Worm (Caenorhabditis elegans) whole organism, L1 larva: ENCODE data around the gene Y55F3AM.21.

ENCODE experiments used
- C16A3.4 ChIP-seq: fragments of 150-350 bp; optimal IDR thresholded peaks from 2 replicates; lab custom pipeline; 2014; ENCODE audit warnings: missing biosample characterization, missing genetic modification characterization
- Y116A8C.19 ChIP-seq: sonication (generic microtip); optimal IDR thresholded peaks from 2 replicates; lab custom pipeline; 2016; ENCODE audit warnings: missing compliant biosample characterization, missing genetic modification characterization, borderline replicate concordance
- blmp-1 ChIP-seq: fragments of 150-350 bp; optimal IDR thresholded peaks from 2 replicates; lab custom pipeline; 2014; ENCODE audit warnings: missing biosample characterization, missing genetic modification characterization
- ceh-90 ChIP-seq: sonication (generic microtip); optimal IDR thresholded peaks from 2 replicates; lab custom pipeline; 2016; ENCODE audit warnings: missing genetic modification characterization, missing compliant biosample characterization
- dpl-1 ChIP-seq, 3 experiments: fragments of 150-350 bp in 2 of 3; sonication (generic microtip) in 1 of 3; optimal IDR thresholded peaks; 2 replicates each; lab custom pipeline; 2014 to 2017; ENCODE audit warnings: missing biosample characterization in 3 of 3, missing genetic modification characterization in 3 of 3, missing genetic modification reagents in 3 of 3
- efl-1 ChIP-seq, 4 experiments: fragments of 150-350 bp; optimal IDR thresholded peaks in 3 of 4; peaks in 1 of 4; 1 replicate in 1 of 4; 2 replicates in 3 of 4; lab custom pipeline; 2014; ENCODE audit warnings: missing biosample characterization in 2 of 4, missing genetic modification characterization in 2 of 4, missing genetic modification reagents in 2 of 4
- egl-13 ChIP-seq: sonication (generic microtip); optimal IDR thresholded peaks from 2 replicates; lab custom pipeline; 2016; ENCODE audit warnings: missing genotype, missing genetic modification reagents, missing genetic modification characterization, missing compliant biosample characterization
- egl-27 ChIP-seq, 2 experiments: fragments of 150-350 bp in 1 of 2; sonication (generic microtip); optimal IDR thresholded peaks; 3 replicates each; lab custom pipeline; 2017 to 2018; ENCODE audit warnings: missing biosample characterization in 2 of 2, missing genetic modification characterization in 2 of 2, missing genetic modification reagents in 2 of 2
- elt-2 ChIP-seq: sonication (generic microtip); optimal IDR thresholded peaks from 2 replicates; lab custom pipeline; 2016; ENCODE audit warnings: missing genetic modification characterization, mild to moderate bottlenecking, inconsistent platforms, missing compliant biosample characterization, missing genetic modification reagents
- elt-3 ChIP-seq, 6 experiments: fragments of 150-350 bp in 1 of 6; sonication (generic microtip); optimal IDR thresholded peaks; 2 replicates each; lab custom pipeline; 2017 to 2018; ENCODE audit warnings: missing biosample characterization in 6 of 6, missing genetic modification characterization in 6 of 6, inconsistent platforms in 1 of 6
- fkh-10 ChIP-seq: sonication (generic microtip); optimal IDR thresholded peaks from 2 replicates; lab custom pipeline; 2017; ENCODE audit warnings: missing biosample characterization, missing genetic modification reagents, missing genetic modification characterization
- fos-1 ChIP-seq: fragments of 150-350 bp; optimal IDR thresholded peaks from 2 replicates; lab custom pipeline; 2014; ENCODE audit warnings: missing biosample characterization, missing genetic modification characterization
- hpl-2 ChIP-seq: fragments of 150-350 bp; optimal IDR thresholded peaks from 2 replicates; lab custom pipeline; 2014; ENCODE audit warnings: missing biosample characterization, missing genetic modification reagents, missing genetic modification characterization
- lin-14 ChIP-seq: fragments of 200-800 bp; sonication (Bioruptor generic); optimal IDR thresholded peaks from 2 replicates; lab custom pipeline; 2018; ENCODE audit warnings: mild to moderate bottlenecking, missing genetic modification characterization, moderate library complexity, missing compliant biosample characterization
- lin-15B ChIP-seq: fragments of 150-350 bp; sonication (generic microtip); optimal IDR thresholded peaks from 3 replicates; lab custom pipeline; 2014; ENCODE audit warnings: missing biosample characterization, missing genetic modification characterization
- lin-35 ChIP-seq, 2 experiments: fragments of 150-350 bp; optimal IDR thresholded peaks; 2 replicates each; lab custom pipeline; 2014; ENCODE audit warnings: missing biosample characterization in 2 of 2, missing genetic modification characterization in 2 of 2, missing genetic modification reagents in 2 of 2
- mdl-1 ChIP-seq, 2 experiments: fragments of 150-350 bp; optimal IDR thresholded peaks; 2 replicates each; lab custom pipeline; 2014 to 2017; ENCODE audit warnings: missing biosample characterization in 2 of 2, missing genetic modification characterization in 2 of 2, inconsistent platforms in 1 of 2
- mef-2 ChIP-seq: fragments of 150-350 bp; optimal IDR thresholded peaks from 2 replicates; lab custom pipeline; 2014; ENCODE audit warnings: missing biosample characterization, missing genetic modification characterization
- nhr-19 ChIP-seq: fragments of 200-800 bp; sonication (Bioruptor generic); conservative IDR thresholded peaks from 2 replicates; pipeline ENCODE4 v1.3.6; 2022; ENCODE audit warnings: missing genetic modification characterization, missing compliant biosample characterization
- nhr-20 ChIP-seq: sonication (generic microtip); optimal IDR thresholded peaks from 2 replicates; lab custom pipeline; 2016; ENCODE audit warnings: mild to moderate bottlenecking, missing genetic modification characterization, missing compliant biosample characterization
- nhr-28 ChIP-seq: fragments of 150-350 bp; optimal IDR thresholded peaks from 2 replicates; lab custom pipeline; 2014; ENCODE audit warnings: missing biosample characterization, missing genetic modification characterization
- nhr-85 ChIP-seq: sonication (generic microtip); peaks from one replicate; lab custom pipeline; 2016; ENCODE audit warnings: missing genetic modification characterization, inconsistent platforms, missing compliant biosample characterization
- skn-1 ChIP-seq: fragments of 150-350 bp; optimal IDR thresholded peaks from 2 replicates; lab custom pipeline; 2014; ENCODE audit warnings: missing biosample characterization, missing genetic modification characterization
- snpc-4 ChIP-seq: fragments of 150-350 bp; optimal IDR thresholded peaks from 2 replicates; lab custom pipeline; 2014; ENCODE audit warnings: missing biosample characterization, missing genetic modification characterization
- tbx-2 ChIP-seq: sonication (generic microtip); optimal IDR thresholded peaks from 2 replicates; lab custom pipeline; 2016; ENCODE audit warnings: missing genetic modification characterization, missing compliant biosample characterization
- unc-130 ChIP-seq: fragments of 150-350 bp; optimal IDR thresholded peaks from 2 replicates; lab custom pipeline; 2017; ENCODE audit warnings: missing biosample characterization, missing genetic modification characterization, inconsistent platforms
- unc-62 ChIP-seq: fragments of 150-350 bp; optimal IDR thresholded peaks from 2 replicates; lab custom pipeline; 2014; ENCODE audit warnings: missing biosample characterization, missing genetic modification reagents, missing genetic modification characterization
- unc-98 ChIP-seq: fragments of 200-800 bp; sonication (Bioruptor generic); IDR thresholded peaks from 2 replicates; pipeline ENCODE4 v1.3.6; 2022; ENCODE audit warnings: missing genetic modification characterization, missing compliant biosample characterization
- vab-15 ChIP-seq: sonication (generic microtip); optimal IDR thresholded peaks from 2 replicates; lab custom pipeline; 2017; ENCODE audit warnings: missing genotype, mild to moderate bottlenecking, missing genetic modification characterization, missing compliant biosample characterization
- ztf-11 ChIP-seq, 2 experiments: sonication (generic microtip); optimal IDR thresholded peaks; 2 replicates each; lab custom pipeline; 2016 to 2017; ENCODE audit warnings: missing genetic modification characterization in 2 of 2, missing biosample characterization in 1 of 2, missing compliant biosample characterization in 1 of 2

Y55F3AM.21 gene

DNA sequence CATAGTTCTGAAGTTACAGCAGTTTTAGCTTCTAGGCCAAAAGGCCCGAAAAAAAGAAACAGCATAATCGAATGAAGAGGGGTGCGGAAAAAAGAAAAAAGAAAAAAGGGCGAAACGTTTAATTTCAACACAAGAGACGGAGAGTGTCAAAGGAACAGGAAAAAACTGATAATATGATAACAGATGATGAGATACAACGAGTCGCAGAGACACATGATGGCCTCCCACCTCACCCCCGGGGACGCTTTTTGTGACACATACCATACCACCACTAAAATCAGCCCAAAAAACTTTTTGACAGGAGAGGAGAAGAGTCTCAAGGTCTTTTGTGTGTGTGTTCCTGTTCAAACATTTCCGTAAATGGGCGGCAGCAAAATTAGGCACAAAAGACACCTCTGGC is 16.4 kb downstream of the Y55F3AM.21 start:
- TF ChIP-seq fos-1 (tag; lab: Kevin White, UChicago) (no peak), elt-2 (tag; lab: Kevin White, UChicago) (peak; percentile 31), lin-35 (GFP tag; optimal IDR thresholded peaks at IDR 0.05; lab: Kevin White, UChicago) (peak in 1 of 2 experiments; percentile 51), blmp-1 (tag; lab: Kevin White, UChicago) (peak; percentile 26), skn-1 (tag; lab: Kevin White, UChicago) (peak; percentile 16), unc-130 (tag; lab: Kevin White, UChicago) (peak; percentile 4), hpl-2 (no peak), efl-1 (optimal IDR thresholded peaks at IDR 0.05; lab: Kevin White, UChicago) (no peak), efl-1 (GFP tag; optimal IDR thresholded peaks at IDR 0.05 in 1 of 2; lab: Kevin White, UChicago) (peak in 1 of 2 experiments; percentile 90), nhr-20 (tag; lab: Kevin White, UChicago) (peak; percentile 3), elt-3 (tag; optimal IDR thresholded peaks at IDR 0.05; lab: Kevin White, UChicago) (peak in 3 of 6 experiments; percentile 10 to 68 (median 46)), dpl-1 (GFP tag; optimal IDR thresholded peaks at IDR 0.05; lab: Kevin White, UChicago) (peak in 1 of 3 experiments; percentile 4), egl-13 (no peak)

DNA sequence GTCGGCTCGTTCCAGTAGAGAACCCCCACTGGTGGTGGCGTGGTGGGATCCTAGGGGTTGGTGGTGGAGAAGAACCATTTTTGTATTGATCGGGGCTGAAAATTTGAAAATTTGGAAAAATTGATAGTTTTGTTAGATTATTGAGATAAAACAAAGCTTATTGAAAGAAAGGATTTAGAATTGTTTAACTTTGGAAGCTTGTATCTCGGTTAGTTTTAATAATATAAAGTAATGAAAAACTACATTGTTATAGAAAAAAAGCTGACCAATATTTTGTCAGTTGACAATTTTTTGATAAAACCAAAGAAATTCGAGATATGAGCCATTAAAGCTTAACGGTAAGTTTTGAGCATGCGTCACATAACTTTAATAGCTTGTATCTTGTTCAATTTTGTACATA is 21.5 kb downstream of the Y55F3AM.21 start, which contains the start of gene abhd-14:
TSS of gene abhd-14 (minus strand) at position 101 of the 400 bp plus-strand sequence.
- TF ChIP-seq mdl-1 (tag; optimal IDR thresholded peaks at IDR 0.05; lab: Kevin White, UChicago), result no peak
- TF ChIP-seq fos-1 (tag; lab: Kevin White, UChicago), result no peak
- no peak for TF ChIP-seq skn-1 (tag; lab: Kevin White, UChicago)
- TF ChIP-seq unc-98 (GFP tag; lab: Robert Waterston, UW), result no peak
- TF ChIP-seq lin-15B (tag; lab: Kevin White, UChicago), result no peak
- TF ChIP-seq C16A3.4 (tag; lab: Kevin White, UChicago), result no peak
- TF ChIP-seq nhr-20 (tag; lab: Kevin White, UChicago), result no peak
- TF ChIP-seq unc-62, result no peak
- no peak for TF ChIP-seq ceh-90 (tag; lab: Kevin White, UChicago)
- no peak for TF ChIP-seq lin-14
- no peak for TF ChIP-seq ztf-11 (tag; optimal IDR thresholded peaks at IDR 0.05; lab: Kevin White, UChicago)
- TF ChIP-seq mef-2 (tag; lab: Kevin White, UChicago), result no peak
- TF ChIP-seq, all 84 proteins: peak for 0

DNA sequence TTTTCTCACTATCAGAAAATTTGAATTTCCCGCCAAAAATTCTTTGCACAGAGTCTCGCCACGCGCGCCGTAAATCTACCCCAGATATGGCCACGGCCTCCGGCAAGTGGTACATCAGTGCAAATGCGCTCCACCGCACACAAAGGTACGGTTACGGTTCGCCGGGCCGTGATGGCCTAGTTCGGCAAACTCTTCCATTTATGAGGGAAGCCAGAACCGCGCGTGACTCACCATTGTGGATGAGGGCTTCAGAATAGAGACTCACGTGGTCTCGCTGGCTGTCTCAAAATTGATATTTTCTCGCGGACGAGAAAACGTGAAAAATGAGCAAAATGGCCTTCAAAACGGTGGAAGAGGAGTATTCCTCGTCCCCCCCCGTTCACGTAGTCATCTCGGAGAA is 31.7 kb downstream of the Y55F3AM.21 start:
- TF ChIP-seq nhr-19 (GFP tag; lab: Robert Waterston, UW) (no peak), nhr-85 (peak; percentile 50), dpl-1 (GFP tag; optimal IDR thresholded peaks at IDR 0.05; lab: Kevin White, UChicago) (no peak), vab-15 (tag; lab: Kevin White, UChicago) (no peak)

DNA sequence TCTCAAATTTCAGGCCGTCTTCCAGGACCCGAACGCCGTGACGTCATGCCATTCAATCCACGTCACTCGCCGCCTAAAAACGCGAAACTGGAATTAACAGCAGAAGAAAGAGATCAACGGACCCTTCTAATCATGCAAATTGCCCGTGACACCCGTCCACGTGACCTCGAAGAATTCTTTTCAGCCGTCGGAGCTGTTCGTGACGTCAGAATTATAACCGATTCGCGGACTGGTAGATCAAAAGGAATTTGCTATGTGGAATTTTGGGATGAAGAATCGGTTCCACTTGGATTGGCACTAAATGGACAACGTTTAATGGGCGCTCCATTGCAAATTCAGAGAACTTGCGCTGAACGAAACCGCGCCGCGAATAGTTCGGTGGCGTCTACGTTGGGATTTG is 36.1 kb downstream of the Y55F3AM.21 start:
- TF ChIP-seq fkh-10 (GFP tag; lab: Kevin White, UChicago), result no peak
- no peak for TF ChIP-seq nhr-28 (tag; lab: Kevin White, UChicago)
- TF ChIP-seq tbx-2, result no peak
- TF ChIP-seq egl-27 (tag; optimal IDR thresholded peaks at IDR 0.05; lab: Kevin White, UChicago), result no peak
- TF ChIP-seq efl-1 (optimal IDR thresholded peaks at IDR 0.05; lab: Kevin White, UChicago), result no peak
- TF ChIP-seq efl-1 (GFP tag; optimal IDR thresholded peaks at IDR 0.05 in 1 of 2; lab: Kevin White, UChicago), result peak in 1 of 2 experiments; percentile 26

DNA sequence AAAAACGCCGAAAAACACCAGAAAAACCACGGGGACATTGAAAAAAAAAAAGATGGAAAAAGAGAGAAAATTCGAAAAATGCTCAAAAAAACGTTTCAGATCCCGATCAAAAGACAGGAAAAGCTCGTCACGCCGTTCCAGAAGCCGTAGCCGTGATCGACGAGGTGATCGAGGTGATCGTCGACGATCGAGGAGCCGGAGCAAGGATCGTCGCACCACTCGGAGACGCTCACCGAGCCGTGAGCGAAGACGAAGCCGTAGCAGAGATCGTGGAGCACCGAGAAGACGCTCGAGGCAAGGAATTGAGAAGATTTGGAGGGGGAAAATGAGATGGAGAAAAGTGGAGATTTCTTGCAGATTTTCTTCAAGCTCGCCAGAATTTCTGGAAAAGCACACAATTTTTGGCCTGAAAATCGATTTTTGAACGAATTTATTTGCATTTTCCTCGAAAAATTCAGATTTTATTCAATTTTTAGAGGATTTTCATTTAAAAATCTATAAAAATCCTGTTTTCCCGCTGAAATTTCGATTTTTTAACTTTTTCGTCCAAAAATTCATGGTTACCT is 38.2 kb downstream of the Y55F3AM.21 start:
- peak; percentile 61 for TF ChIP-seq nhr-85
- no peak for TF ChIP-seq efl-1 (optimal IDR thresholded peaks at IDR 0.05; lab: Kevin White, UChicago)
- peak in 1 of 2 experiments; percentile 74 for TF ChIP-seq efl-1 (GFP tag; optimal IDR thresholded peaks at IDR 0.05 in 1 of 2; lab: Kevin White, UChicago)
- no peak for TF ChIP-seq snpc-4 (tag; lab: Kevin White, UChicago)
- TF ChIP-seq Y116A8C.19 (tag; lab: Kevin White, UChicago), result no peak
